Worm (Caenorhabditis elegans) whole organism, L2 larva: ENCODE data around the gene otpl-5.
A peak's percentile ranks its signal among the peaks of the same experiment; 100 is the strongest.

ENCODE experiments used
- R02D3.7 ChIP-seq: fragments of 150-350 bp; optimal IDR thresholded peaks from 2 replicates; lab custom pipeline; 2014; ENCODE audit warnings: missing biosample characterization, missing genetic modification characterization
- Y55F3AM.14 ChIP-seq: fragments of 200-800 bp; sonication (Bioruptor generic); optimal IDR thresholded peaks from 2 replicates; lab custom pipeline; 2018; ENCODE audit warnings: mild to moderate bottlenecking, missing genetic modification characterization, missing compliant biosample characterization
- ZK546.5 ChIP-seq: sonication (generic microtip); optimal IDR thresholded peaks from 2 replicates; lab custom pipeline; 2017; ENCODE audit warnings: missing biosample characterization, missing genetic modification characterization
- alr-1 ChIP-seq: fragments of 150-350 bp; optimal IDR thresholded peaks from 2 replicates; lab custom pipeline; 2014; ENCODE audit warnings: missing biosample characterization, missing genetic modification characterization
- aly-2 ChIP-seq: fragments of 150-350 bp; optimal IDR thresholded peaks from 2 replicates; lab custom pipeline; 2014; ENCODE audit warnings: missing biosample characterization, missing genetic modification characterization
- ama-1 ChIP-seq: fragments of 150-350 bp; optimal IDR thresholded peaks from 2 replicates; lab custom pipeline; 2018; ENCODE audit warnings: inconsistent platforms
- ceh-16 ChIP-seq: fragments of 150-350 bp; optimal IDR thresholded peaks from 2 replicates; lab custom pipeline; 2014; ENCODE audit warnings: missing biosample characterization, missing genetic modification characterization
- ceh-82 ChIP-seq: fragments of 150-350 bp; optimal IDR thresholded peaks from 2 replicates; lab custom pipeline; 2014; ENCODE audit warnings: missing biosample characterization, missing genetic modification characterization
- crh-2 ChIP-seq: sonication (generic microtip); optimal IDR thresholded peaks from 2 replicates; lab custom pipeline; 2017; ENCODE audit warnings: missing biosample characterization, missing genetic modification characterization
- dmd-4 ChIP-seq: sonication (generic microtip); optimal IDR thresholded peaks from 2 replicates; lab custom pipeline; 2017; ENCODE audit warnings: missing biosample characterization, missing genetic modification characterization
- egl-27 ChIP-seq: sonication (generic microtip); optimal IDR thresholded peaks from 3 replicates; lab custom pipeline; 2017; ENCODE audit warnings: missing biosample characterization, missing genetic modification reagents, missing genetic modification characterization
- fos-1 ChIP-seq: fragments of 150-350 bp; optimal IDR thresholded peaks from 2 replicates; lab custom pipeline; 2014; ENCODE audit warnings: missing biosample characterization, missing genetic modification characterization
- gmeb-1 ChIP-seq: fragments of 150-350 bp; optimal IDR thresholded peaks from 2 replicates; lab custom pipeline; 2014; ENCODE audit warnings: missing biosample characterization, missing genetic modification characterization
- lin-11 ChIP-seq: fragments of 150-350 bp; sonication (generic microtip); optimal IDR thresholded peaks from 2 replicates; lab custom pipeline; 2014; ENCODE audit warnings: missing biosample characterization, missing genetic modification characterization, inconsistent platforms, mixed read lengths
- lin-13 ChIP-seq: fragments of 150-350 bp; optimal IDR thresholded peaks from 2 replicates; lab custom pipeline; 2014; ENCODE audit warnings: missing biosample characterization, missing genetic modification reagents, missing genetic modification characterization
- lsy-2 ChIP-seq, 2 experiments: fragments of 150-350 bp in 1 of 2; sonication (generic microtip) in 1 of 2; optimal IDR thresholded peaks; 2 replicates each; lab custom pipeline; 2014 to 2017; ENCODE audit warnings: missing biosample characterization in 2 of 2, missing genetic modification characterization in 2 of 2
- mab-5 ChIP-seq: fragments of 150-350 bp; optimal IDR thresholded peaks from 2 replicates; lab custom pipeline; 2014; ENCODE audit warnings: missing biosample characterization, missing genetic modification characterization
- mdl-1 ChIP-seq, 2 experiments: fragments of 150-350 bp in 1 of 2; sonication (generic microtip) in 1 of 2; optimal IDR thresholded peaks; 2 replicates each; lab custom pipeline; 2017; ENCODE audit warnings: missing biosample characterization in 2 of 2, missing genetic modification characterization in 2 of 2
- nhr-129 ChIP-seq: fragments of 150-350 bp; optimal IDR thresholded peaks from 2 replicates; lab custom pipeline; 2014; ENCODE audit warnings: missing biosample characterization, missing genetic modification characterization
- nhr-23 ChIP-seq: fragments of 150-350 bp; optimal IDR thresholded peaks from 2 replicates; lab custom pipeline; 2014; ENCODE audit warnings: missing biosample characterization, missing genetic modification reagents, missing genetic modification characterization
- nhr-237 ChIP-seq: fragments of 150-350 bp; optimal IDR thresholded peaks from 2 replicates; lab custom pipeline; 2014; ENCODE audit warnings: missing biosample characterization, missing genetic modification characterization
- nhr-77 ChIP-seq: fragments of 150-350 bp; optimal IDR thresholded peaks from 2 replicates; lab custom pipeline; 2014; ENCODE audit warnings: missing biosample characterization, missing genetic modification characterization
- peb-1 ChIP-seq: fragments of 150-350 bp; optimal IDR thresholded peaks from 2 replicates; lab custom pipeline; 2014; ENCODE audit warnings: missing biosample characterization, missing genetic modification characterization
- skn-1 ChIP-seq: sonication (generic microtip); optimal IDR thresholded peaks from 2 replicates; lab custom pipeline; 2017; ENCODE audit warnings: missing biosample characterization, missing genetic modification characterization
- sma-3 ChIP-seq: sonication (generic microtip); optimal IDR thresholded peaks from 2 replicates; lab custom pipeline; 2016; ENCODE audit warnings: missing genetic modification reagents, missing genetic modification characterization, missing compliant biosample characterization
- sma-9 ChIP-seq, 2 experiments: fragments of 150-350 bp in 1 of 2; sonication (generic microtip) in 1 of 2; optimal IDR thresholded peaks; 2 replicates each; lab custom pipeline; 2014 to 2016; ENCODE audit warnings: missing genetic modification characterization in 2 of 2, mild to moderate bottlenecking in 1 of 2, missing biosample characterization in 1 of 2, missing compliant biosample characterization in 1 of 2, missing genetic modification reagents in 1 of 2, moderate library complexity in 1 of 2
- snpc-4 ChIP-seq: fragments of 150-350 bp; optimal IDR thresholded peaks from 2 replicates; lab custom pipeline; 2014; ENCODE audit warnings: missing biosample characterization, missing genetic modification characterization
- unc-39 ChIP-seq: fragments of 150-350 bp; optimal IDR thresholded peaks from 2 replicates; lab custom pipeline; 2014; ENCODE audit warnings: missing biosample characterization, missing genetic modification characterization
- unc-55 ChIP-seq: fragments of 150-350 bp; sonication (generic microtip); optimal IDR thresholded peaks from 3 replicates; lab custom pipeline; 2014; ENCODE audit warnings: missing biosample characterization, missing genetic modification reagents, missing genetic modification characterization
- unc-62 ChIP-seq: fragments of 150-350 bp; optimal IDR thresholded peaks from 2 replicates; lab custom pipeline; 2014; ENCODE audit warnings: missing biosample characterization, missing genetic modification reagents, missing genetic modification characterization
- ztf-1 ChIP-seq: fragments of 200-800 bp; sonication (Bioruptor generic); conservative IDR thresholded peaks from 2 replicates; pipeline ENCODE4 v1.3.6; 2022; ENCODE audit warnings: missing genetic modification characterization, missing compliant biosample characterization
- ztf-11 ChIP-seq: sonication (generic microtip); optimal IDR thresholded peaks from 2 replicates; lab custom pipeline; 2017; ENCODE audit warnings: missing biosample characterization, missing genetic modification characterization

The otpl-5 gene

ce11 chrV:8529219-8529618 is at the start of gene otpl-5:
Gene otpl-5 (plus strand): TSS chrV:8529519.
- TF ChIP-seq Y55F3AM.14 (GFP tag; lab: Kevin White, UChicago) (no peak), crh-2 (tag; lab: Kevin White, UChicago) (no peak), nhr-77 (tag; lab: Kevin White, UChicago) (no peak), mdl-1 (tag; optimal IDR thresholded peaks at IDR 0.05; lab: Kevin White, UChicago) (no peak), peb-1 (tag; lab: Kevin White, UChicago) (no peak), nhr-237 (no peak), sma-3 (GFP tag; lab: Kevin White, UChicago) (no peak), ZK546.5 (no peak), unc-39 (tag; lab: Kevin White, UChicago) (no peak), fos-1 (tag; lab: Kevin White, UChicago) (no peak), snpc-4 (tag; lab: Kevin White, UChicago) (no peak), lin-11 (tag; lab: Kevin White, UChicago) (no peak), ztf-1 (GFP tag; lab: Robert Waterston, UW) (no peak), sma-9 (GFP tag; optimal IDR thresholded peaks at IDR 0.05; lab: Kevin White, UChicago) (no peak), sma-9 (tag; optimal IDR thresholded peaks at IDR 0.05; lab: Kevin White, UChicago) (no peak)

- no peak for TF ChIP-seq unc-39 (tag; lab: Kevin White, UChicago)
- no peak for TF ChIP-seq unc-62 (GFP tag; lab: Kevin White, UChicago)
- no peak for TF ChIP-seq sma-9 (GFP tag; optimal IDR thresholded peaks at IDR 0.05; lab: Kevin White, UChicago)
- no peak for TF ChIP-seq sma-9 (tag; optimal IDR thresholded peaks at IDR 0.05; lab: Kevin White, UChicago)
- no peak for TF ChIP-seq nhr-23
- no peak for TF ChIP-seq dmd-4 (tag; lab: Kevin White, UChicago)
- no peak for TF ChIP-seq nhr-77 (tag; lab: Kevin White, UChicago)
- no peak for TF ChIP-seq ztf-1 (GFP tag; lab: Robert Waterston, UW)
- TF ChIP-seq lin-13 (GFP tag; lab: Kevin White, UChicago) = no peak
- TF ChIP-seq skn-1 (tag; lab: Kevin White, UChicago) = no peak
Observed at ce11 chrV:8481274-8481673, 48.0 kb upstream of the otpl-5 start.

DNA sequence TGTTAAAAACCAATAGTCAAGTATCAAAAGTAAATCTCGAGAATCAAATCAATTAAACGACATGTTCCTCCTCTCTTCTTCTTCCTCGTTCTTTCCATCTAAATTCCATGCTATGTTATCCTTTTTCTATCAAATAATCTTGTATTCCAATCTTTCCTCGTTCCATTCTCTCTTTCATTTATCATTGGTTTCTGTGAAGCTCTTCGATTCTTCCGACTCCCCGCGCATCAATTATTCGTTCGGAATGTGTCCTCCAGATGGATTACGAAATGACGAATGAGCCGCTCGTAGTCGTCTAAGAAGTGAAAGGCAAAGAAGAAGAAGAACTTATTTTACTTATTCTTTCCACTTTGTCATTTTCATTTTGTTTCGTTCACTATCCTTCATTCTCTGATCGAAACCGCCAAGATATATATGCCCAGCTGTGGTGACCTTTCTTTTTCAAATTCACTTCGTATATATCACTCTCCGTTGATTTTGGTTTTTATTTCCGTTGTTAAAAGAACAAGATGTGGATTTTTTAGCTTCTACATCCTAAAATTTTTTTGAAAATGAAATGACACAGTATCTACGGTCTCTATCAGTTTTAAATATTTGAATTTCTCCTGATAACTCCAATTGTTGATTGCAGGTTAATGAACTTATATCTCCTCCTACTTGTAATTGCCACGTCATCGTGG is 34.9 kb upstream of the otpl-5 start, which contains the start of gene pxn-1:
Gene pxn-1 (plus strand): TSS at position 630 of the 680 bp plus-strand sequence.
- TF ChIP-seq unc-55 (peak; percentile 74), mab-5 (tag; lab: Kevin White, UChicago) (peak; percentile 73), aly-2 (no peak)

DNA sequence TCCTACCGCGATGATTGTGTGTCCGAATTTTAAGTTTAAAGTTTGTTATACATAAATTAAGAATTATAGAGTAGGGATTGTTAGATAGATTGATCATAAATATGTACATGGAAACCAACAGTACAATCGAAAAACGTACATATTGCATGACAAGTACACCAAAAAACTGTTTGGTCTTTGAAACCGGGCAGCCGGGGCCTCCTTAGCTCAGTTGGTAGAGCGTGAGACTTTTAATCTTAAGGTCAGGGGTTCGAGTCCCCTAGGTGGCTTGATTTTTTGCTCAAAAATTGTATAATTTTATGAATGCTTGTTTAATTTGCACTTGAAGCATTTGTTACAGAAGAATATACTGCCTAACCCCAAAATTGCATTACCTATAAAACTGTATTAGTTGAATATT is 34.2 kb upstream of the otpl-5 start:
- TF ChIP-seq alr-1 (tag; lab: Kevin White, UChicago) (no peak), nhr-77 (tag; lab: Kevin White, UChicago) (no peak), peb-1 (tag; lab: Kevin White, UChicago) (no peak)
- TF ChIP-seq, all 48 proteins: peak for 0

DNA sequence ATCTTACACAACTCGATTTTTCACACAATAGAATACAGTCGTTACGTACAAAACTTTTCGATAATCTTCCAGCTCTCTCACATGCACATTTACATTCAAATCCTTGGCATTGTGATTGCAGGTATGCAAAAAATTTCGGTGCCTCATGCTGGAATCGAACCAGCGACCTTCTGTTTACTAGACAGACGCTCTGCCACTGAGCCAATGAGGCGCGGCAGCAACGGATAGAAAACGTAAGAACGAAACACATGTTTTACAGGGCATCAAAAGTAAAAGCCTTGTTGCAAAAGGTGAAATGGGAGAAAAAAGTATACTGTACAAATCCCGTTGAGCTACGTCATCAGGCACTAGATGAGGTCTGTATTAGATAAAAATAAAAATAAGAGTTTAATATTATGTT is 33.4 kb upstream of the otpl-5 start:
- TF ChIP-seq gmeb-1 (peak; percentile 0), lsy-2 (tag; optimal IDR thresholded peaks at IDR 0.05; lab: Kevin White, UChicago) (no peak), nhr-129 (peak; percentile 48), lin-11 (tag; lab: Kevin White, UChicago) (no peak), ztf-11 (tag; lab: Kevin White, UChicago) (no peak), ceh-16 (tag; lab: Kevin White, UChicago) (no peak)

ce11 chrV:8499407-8499806 is 29.9 kb upstream of the otpl-5 start:
- TF ChIP-seq ztf-11 (tag; lab: Kevin White, UChicago) = no peak
- TF ChIP-seq nhr-77 (tag; lab: Kevin White, UChicago) = no peak
- no peak for TF ChIP-seq egl-27 (tag; lab: Kevin White, UChicago)
- no peak for TF ChIP-seq ZK546.5
- no peak for TF ChIP-seq skn-1 (tag; lab: Kevin White, UChicago)
- TF ChIP-seq ama-1 (lab: Kevin White, UChicago) = no peak
- TF ChIP-seq R02D3.7 (tag; lab: Kevin White, UChicago) = no peak
- no peak for TF ChIP-seq ceh-82 (tag; lab: Kevin White, UChicago)
